Fruit fly (Drosophila melanogaster) whole organism, adult: ENCODE data around the gene CG32148.

Experiments
- CG12768 ChIP-seq: fragments of 200-800 bp; sonication (Bioruptor generic); optimal IDR thresholded peaks from 2 replicates; lab custom pipeline; 2017; ENCODE audit warnings: missing biosample characterization, missing genetic modification characterization, mild to moderate bottlenecking, moderate library complexity, missing genetic modification reagents
- CG14711 ChIP-seq: fragments of 200-800 bp; sonication (Bioruptor generic); optimal IDR thresholded peaks from 2 replicates; lab custom pipeline; 2018; ENCODE audit warnings: missing biosample characterization, mild to moderate bottlenecking, missing genetic modification characterization, moderate library complexity
- CG1620 ChIP-seq: fragments of 200-800 bp; sonication (Bioruptor generic); optimal IDR thresholded peaks from 2 replicates; lab custom pipeline; 2016; ENCODE audit warnings: missing biosample characterization, missing genetic modification characterization
- CG33017 ChIP-seq: fragments of 200-800 bp; sonication (Bioruptor generic); optimal IDR thresholded peaks from 2 replicates; lab custom pipeline; 2018; ENCODE audit warnings: missing biosample characterization, mild to moderate bottlenecking, missing genetic modification characterization, moderate library complexity
- CG5204 ChIP-seq: fragments of 200-800 bp; sonication (Bioruptor generic); optimal IDR thresholded peaks from 2 replicates; lab custom pipeline; 2016; ENCODE audit warnings: missing biosample characterization, missing genetic modification characterization
- Clk ChIP-seq: fragments of 200-800 bp; sonication (Bioruptor generic); optimal IDR thresholded peaks from 2 replicates; lab custom pipeline; 2017; ENCODE audit warnings: missing biosample characterization, missing genetic modification characterization
- Crg-1 ChIP-seq: fragments of 200-800 bp; sonication (Bioruptor generic); optimal IDR thresholded peaks from 2 replicates; lab custom pipeline; 2016; ENCODE audit warnings: missing biosample characterization, missing genetic modification characterization
- Hr96 ChIP-seq: fragments of 200-800 bp; sonication (Bioruptor generic); optimal IDR thresholded peaks from 2 replicates; lab custom pipeline; 2016; ENCODE audit warnings: missing biosample characterization, missing genetic modification characterization
- bab1 ChIP-seq: fragments of 200-800 bp; sonication (Bioruptor generic); optimal IDR thresholded peaks from 3 replicates; lab custom pipeline; 2019; ENCODE audit warnings: missing biosample characterization, mild to moderate bottlenecking, missing genetic modification characterization, moderate library complexity
- cic ChIP-seq: fragments of 200-800 bp; sonication (Bioruptor generic); optimal IDR thresholded peaks from 2 replicates; lab custom pipeline; 2017; ENCODE audit warnings: missing biosample characterization, mild to moderate bottlenecking, missing genetic modification characterization, moderate library complexity
- cnc ChIP-seq, 2 experiments: fragments of >200 bp; optimal IDR thresholded peaks; 2 replicates each; lab custom pipeline; 2017
- kay ChIP-seq: fragments of 200-800 bp; sonication (Bioruptor generic); peaks from one replicate; lab custom pipeline; 2016; ENCODE audit warnings: missing biosample characterization, missing genetic modification characterization, borderline replicate concordance
- ovo ChIP-seq: fragments of 200-800 bp; sonication (Bioruptor generic); optimal IDR thresholded peaks from 2 replicates; lab custom pipeline; 2016; ENCODE audit warnings: missing biosample characterization, missing genetic modification characterization

DNA sequence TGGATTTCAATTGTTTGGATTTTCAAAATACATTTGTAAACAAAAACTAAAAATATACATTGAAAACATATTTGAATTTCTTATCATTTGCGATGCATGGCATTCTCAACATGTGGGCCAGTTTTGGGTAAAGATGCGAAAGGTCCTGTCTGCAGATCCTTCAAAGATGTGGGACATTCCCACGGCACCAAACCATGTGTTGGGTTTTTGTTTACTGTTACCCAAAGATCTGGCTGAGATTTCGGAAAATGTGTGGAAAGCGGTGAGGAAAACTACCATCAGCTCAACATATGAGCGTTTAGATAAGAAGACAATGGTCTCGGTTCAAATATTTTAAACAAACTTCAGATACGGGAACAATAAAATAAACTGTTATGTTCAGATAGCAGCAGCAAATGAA lies 47.3 kb upstream of the CG32148 start:
- TF ChIP-seq cic (GFP tag; lab: Kevin White, UChicago) (no peak), Crg-1 (GFP tag; lab: Kevin White, UChicago) (no peak), bab1 (GFP tag; lab: Kevin White, UChicago) (no peak), ovo (no peak), CG1620 (GFP tag; lab: Kevin White, UChicago) (no peak), CG5204 (GFP tag; lab: Kevin White, UChicago) (no peak), CG33017 (no peak), CG14711 (no peak), kay (no peak), Hr96 (GFP tag; lab: Kevin White, UChicago) (no peak), Clk (GFP tag; lab: Kevin White, UChicago) (no peak), cnc (optimal IDR thresholded peaks at IDR 0.05; lab: Kevin White, UChicago) (no peak), CG12768 (GFP tag; lab: Kevin White, UChicago) (no peak)
